Worm (Caenorhabditis elegans) whole organism, L4 larva: ENCODE measurements around the gene fbxa-138.

Experiments
- D1046.2 ChIP-seq: fragments of 200-800 bp; sonication (Bioruptor generic); IDR thresholded peaks from 2 replicates; pipeline ENCODE4 v1.3.6; 2022; ENCODE audit warnings: missing genetic modification characterization, missing compliant biosample characterization
- F10B5.3 ChIP-seq: sonication (generic microtip); optimal IDR thresholded peaks from 2 replicates; lab custom pipeline; 2016; ENCODE audit warnings: mild to moderate bottlenecking, missing genetic modification characterization, missing compliant biosample characterization
- F37D6.2 ChIP-seq: sonication (generic microtip); optimal IDR thresholded peaks from 2 replicates; lab custom pipeline; 2016; ENCODE audit warnings: mild to moderate bottlenecking, missing genetic modification characterization, missing compliant biosample characterization
- F49E8.2 ChIP-seq: sonication (generic microtip); optimal IDR thresholded peaks from 2 replicates; lab custom pipeline; 2016; ENCODE audit warnings: missing compliant biosample characterization, mild to moderate bottlenecking, missing genetic modification characterization, borderline replicate concordance
- R02D3.7 ChIP-seq: fragments of 150-350 bp; sonication (generic microtip); optimal IDR thresholded peaks from 3 replicates; lab custom pipeline; 2014; ENCODE audit warnings: missing biosample characterization, missing genetic modification characterization
- T26A8.4 ChIP-seq: fragments of 200-800 bp; sonication (Bioruptor generic); IDR thresholded peaks from 2 replicates; pipeline ENCODE4 v1.3.6; 2022; ENCODE audit warnings: missing genetic modification characterization, missing compliant biosample characterization
- Y105C5A.15 ChIP-seq: fragments of 200-800 bp; sonication (Bioruptor generic); IDR thresholded peaks from 2 replicates; pipeline ENCODE4 v1.3.6; 2022; ENCODE audit warnings: missing genetic modification characterization, missing compliant biosample characterization
- Y48G9A.11 ChIP-seq: fragments of 200-800 bp; sonication (Bioruptor generic); IDR thresholded peaks from 2 replicates; pipeline ENCODE4 v1.3.6; 2022; ENCODE audit warnings: missing genetic modification reagents, missing genetic modification characterization, missing compliant biosample characterization
- Y5F2A.4 ChIP-seq: fragments of 200-800 bp; sonication (Bioruptor generic); optimal IDR thresholded peaks from 2 replicates; lab custom pipeline; 2018; ENCODE audit warnings: mild to moderate bottlenecking, missing genetic modification characterization, missing compliant biosample characterization
- ZK337.2 ChIP-seq: fragments of 200-800 bp; sonication (Bioruptor generic); IDR thresholded peaks from 2 replicates; pipeline ENCODE4 v1.3.6; 2022; ENCODE audit warnings: missing genetic modification reagents, missing genetic modification characterization, missing compliant biosample characterization
- aha-1 ChIP-seq: fragments of 150-350 bp; peaks from one replicate; lab custom pipeline; 2014; ENCODE audit warnings: missing biosample characterization, missing genetic modification characterization
- aly-2 ChIP-seq: sonication (generic microtip); optimal IDR thresholded peaks from 2 replicates; lab custom pipeline; 2018; ENCODE audit warnings: missing biosample characterization, missing genetic modification characterization
- ama-1 ChIP-seq: fragments of 150-350 bp; optimal IDR thresholded peaks from 2 replicates; lab custom pipeline; 2014; ENCODE audit warnings: inconsistent platforms, mixed read lengths
- arid-1 ChIP-seq: fragments of 200-800 bp; sonication (Bioruptor generic); conservative IDR thresholded peaks from 2 replicates; pipeline ENCODE4 v1.3.6; 2022; ENCODE audit warnings: missing genetic modification reagents, missing genetic modification characterization, missing compliant biosample characterization
- attf-4 ChIP-seq: sonication (generic microtip); optimal IDR thresholded peaks from 3 replicates; lab custom pipeline; 2017; ENCODE audit warnings: missing biosample characterization, missing genetic modification characterization
- ceh-20 ChIP-seq: fragments of 200-800 bp; sonication (Bioruptor generic); IDR thresholded peaks from 2 replicates; pipeline ENCODE4 v1.3.6; 2022; ENCODE audit warnings: missing genetic modification reagents, missing genetic modification characterization, missing compliant biosample characterization
- ceh-44 ChIP-seq: fragments of 200-800 bp; sonication (Bioruptor generic); IDR thresholded peaks from 2 replicates; pipeline ENCODE4 v1.3.6; 2022; ENCODE audit warnings: missing genetic modification reagents, missing genetic modification characterization, missing compliant biosample characterization
- ceh-62 ChIP-seq: sonication (generic microtip); optimal IDR thresholded peaks from 2 replicates; lab custom pipeline; 2017; ENCODE audit warnings: missing biosample characterization, missing genetic modification characterization
- ceh-82 ChIP-seq: sonication (generic microtip); optimal IDR thresholded peaks from 2 replicates; lab custom pipeline; 2017; ENCODE audit warnings: missing biosample characterization, missing genetic modification characterization
- cey-2 ChIP-seq: sonication (generic microtip); optimal IDR thresholded peaks from 3 replicates; lab custom pipeline; 2017; ENCODE audit warnings: missing genetic modification characterization, mild to moderate bottlenecking, missing compliant biosample characterization, antibody characterized with exemption, borderline replicate concordance; ENCODE audit not compliant: insufficient read depth
- daf-12 ChIP-seq: fragments of 150-350 bp; optimal IDR thresholded peaks from 2 replicates; lab custom pipeline; 2014; ENCODE audit warnings: missing biosample characterization, missing genetic modification reagents, missing genetic modification characterization
- dmd-6 ChIP-seq: fragments of 200-800 bp; sonication (Bioruptor generic); IDR thresholded peaks from 2 replicates; pipeline ENCODE4 v1.3.6; 2022; ENCODE audit warnings: missing genetic modification reagents, missing genetic modification characterization, missing compliant biosample characterization
- dmd-8 ChIP-seq: fragments of 200-800 bp; sonication (Bioruptor generic); IDR thresholded peaks from 2 replicates; pipeline ENCODE4 v1.3.6; 2022; ENCODE audit warnings: missing genetic modification characterization, missing compliant biosample characterization
- dpl-1 ChIP-seq: fragments of 150-350 bp; optimal IDR thresholded peaks from 2 replicates; lab custom pipeline; 2014; ENCODE audit warnings: missing biosample characterization, missing genetic modification reagents, missing genetic modification characterization
- duxl-1 ChIP-seq: sonication (generic microtip); optimal IDR thresholded peaks from 2 replicates; lab custom pipeline; 2016; ENCODE audit warnings: mild to moderate bottlenecking, missing genetic modification characterization, moderate library complexity, missing compliant biosample characterization; ENCODE audit not compliant: poor library complexity
- egl-43 ChIP-seq: fragments of 200-800 bp; sonication (Bioruptor generic); IDR thresholded peaks from 2 replicates; pipeline ENCODE4 v1.3.6; 2022; ENCODE audit warnings: missing genetic modification reagents, missing genetic modification characterization, missing compliant biosample characterization
- fkh-10 ChIP-seq: fragments of 150-350 bp; optimal IDR thresholded peaks from 2 replicates; lab custom pipeline; 2014; ENCODE audit warnings: missing biosample characterization, missing genetic modification reagents, missing genetic modification characterization
- fos-1 ChIP-seq: fragments of 150-350 bp; optimal IDR thresholded peaks from 2 replicates; lab custom pipeline; 2014; ENCODE audit warnings: missing biosample characterization, missing genetic modification characterization
- gei-8 ChIP-seq: fragments of 200-800 bp; sonication (Bioruptor generic); optimal IDR thresholded peaks from 2 replicates; lab custom pipeline; 2018; ENCODE audit warnings: mild to moderate bottlenecking, missing genetic modification characterization, missing compliant biosample characterization
- hmg-1.1 ChIP-seq: fragments of 200-800 bp; sonication (Bioruptor generic); IDR thresholded peaks from 2 replicates; pipeline ENCODE4 v1.3.6; 2022; ENCODE audit warnings: missing genetic modification reagents, missing genetic modification characterization, missing compliant biosample characterization
- jun-1 ChIP-seq: fragments of 150-350 bp; optimal IDR thresholded peaks from 2 replicates; lab custom pipeline; 2014; ENCODE audit warnings: missing biosample characterization, missing genetic modification reagents, missing genetic modification characterization
- lin-13 ChIP-seq: fragments of 150-350 bp; optimal IDR thresholded peaks from 2 replicates; lab custom pipeline; 2014; ENCODE audit warnings: missing biosample characterization, missing genetic modification reagents, missing genetic modification characterization
- lin-15B ChIP-seq: fragments of 150-350 bp; sonication (generic microtip); optimal IDR thresholded peaks from 3 replicates; lab custom pipeline; 2014; ENCODE audit warnings: missing biosample characterization, missing genetic modification characterization
- lin-39 ChIP-seq: fragments of 150-350 bp; optimal IDR thresholded peaks from 2 replicates; lab custom pipeline; 2014; ENCODE audit warnings: missing biosample characterization, missing genetic modification reagents, missing genetic modification characterization
- mdt-29 ChIP-seq: fragments of 200-800 bp; sonication (Bioruptor generic); IDR thresholded peaks from 2 replicates; pipeline ENCODE4 v1.3.6; 2022; ENCODE audit warnings: missing genetic modification reagents, missing genetic modification characterization, missing compliant biosample characterization
- mep-1 ChIP-seq: fragments of 150-350 bp; sonication (generic microtip); optimal IDR thresholded peaks from 3 replicates; lab custom pipeline; 2014; ENCODE audit warnings: missing biosample characterization, missing genetic modification characterization
- mes-2 ChIP-seq: sonication (generic microtip); optimal IDR thresholded peaks from 2 replicates; lab custom pipeline; 2016; ENCODE audit warnings: missing genotype, mild to moderate bottlenecking, missing genetic modification characterization, missing compliant biosample characterization; ENCODE audit not compliant: poor library complexity, severe bottlenecking
- nhr-25 ChIP-seq: sonication (generic microtip); optimal IDR thresholded peaks from 2 replicates; lab custom pipeline; 2017; ENCODE audit warnings: missing genetic modification characterization, mild to moderate bottlenecking, missing compliant biosample characterization, antibody characterized with exemption, moderate library complexity, borderline replicate concordance; ENCODE audit not compliant: insufficient read depth
- pha-4 ChIP-seq, 2 experiments: fragments of 150-350 bp in 1 of 2; fragments of 200-800 bp in 1 of 2; sonication (Bioruptor generic) in 1 of 2; IDR thresholded peaks in 1 of 2; optimal IDR thresholded peaks in 1 of 2; 2 replicates each; pipeline versions ENCODE4 v1.3.6 to Lab custom; 2014 to 2022; ENCODE audit warnings: missing genetic modification characterization in 2 of 2, missing genetic modification reagents in 2 of 2, missing biosample characterization in 1 of 2, missing compliant biosample characterization in 1 of 2
- pqm-1 ChIP-seq: sonication (generic microtip); optimal IDR thresholded peaks from 2 replicates; lab custom pipeline; 2017; ENCODE audit warnings: missing biosample characterization, missing genetic modification characterization
- saeg-2 ChIP-seq: fragments of 200-800 bp; sonication (Bioruptor generic); IDR thresholded peaks from 2 replicates; pipeline ENCODE4 v1.3.6; 2022; ENCODE audit warnings: missing genetic modification reagents, missing genetic modification characterization, missing compliant biosample characterization
- sdz-12 ChIP-seq: fragments of 200-800 bp; sonication (Bioruptor generic); optimal IDR thresholded peaks from 2 replicates; lab custom pipeline; 2018; ENCODE audit warnings: mild to moderate bottlenecking, missing genetic modification characterization, missing compliant biosample characterization
- skn-1 ChIP-seq: fragments of 150-350 bp; optimal IDR thresholded peaks from 2 replicates; lab custom pipeline; 2014; ENCODE audit warnings: missing biosample characterization, missing genetic modification characterization
- unc-39 ChIP-seq: sonication (generic microtip); optimal IDR thresholded peaks from 2 replicates; lab custom pipeline; 2017; ENCODE audit warnings: missing biosample characterization, missing genetic modification characterization
- unc-62 ChIP-seq, 3 experiments: fragments of 150-350 bp in 1 of 3; sonication (generic microtip); optimal IDR thresholded peaks in 2 of 3; peaks in 1 of 3; 1 replicate in 1 of 3; 2 replicates in 2 of 3; lab custom pipeline; 2014 to 2017; ENCODE audit warnings: missing biosample characterization in 3 of 3, missing genetic modification characterization in 3 of 3, missing genetic modification reagents in 3 of 3, missing genotype in 1 of 3
- vab-7 ChIP-seq: fragments of 200-800 bp; sonication (Bioruptor generic); IDR thresholded peaks from 2 replicates; pipeline ENCODE4 v1.3.6; 2022; ENCODE audit warnings: missing genetic modification reagents, missing genetic modification characterization, missing compliant biosample characterization
- zag-1 ChIP-seq: fragments of 150-350 bp; optimal IDR thresholded peaks from 2 replicates; lab custom pipeline; 2014; ENCODE audit warnings: missing biosample characterization, missing genetic modification characterization
- zfp-3 ChIP-seq: fragments of 200-800 bp; sonication (Bioruptor generic); conservative IDR thresholded peaks from 2 replicates; pipeline ENCODE4 v1.3.6; 2022; ENCODE audit warnings: missing genetic modification reagents, missing genetic modification characterization, missing compliant biosample characterization
- zip-2 ChIP-seq: fragments of 150-350 bp; optimal IDR thresholded peaks from 2 replicates; lab custom pipeline; 2014; ENCODE audit warnings: missing biosample characterization, missing genetic modification characterization

Gene fbxa-138

ce11 chrIII:1419700-1420356 lies 35.8 kb upstream of the fbxa-138 start (continued):
- peak; percentile 84 for TF ChIP-seq T26A8.4 (GFP tag; lab: Robert Waterston, UW)
- TF ChIP-seq hmg-1.1 (GFP tag; lab: Robert Waterston, UW): peak; percentile 56
- peak; percentile 35 for TF ChIP-seq R02D3.7 (tag; lab: Kevin White, UChicago)
- TF ChIP-seq Y48G9A.11 (GFP tag; lab: Robert Waterston, UW): peak; percentile 79
- peak; percentile 54 for TF ChIP-seq dmd-6 (GFP tag; lab: Robert Waterston, UW)
- TF ChIP-seq F49E8.2: peak; percentile 90
- peak in 1 of 2 experiments; percentile 24 for TF ChIP-seq unc-62 (GFP tag; optimal IDR thresholded peaks at IDR 0.05 in 1 of 2; lab: Kevin White, UChicago)
- no peak for TF ChIP-seq unc-62 (tag; optimal IDR thresholded peaks at IDR 0.05; lab: Kevin White, UChicago)
- peak; percentile 9; the same call in 1 of the 2 replicates for TF ChIP-seq ceh-20 (GFP tag; lab: Robert Waterston, UW)
- TF ChIP-seq arid-1: peak; percentile 66; the same call in 1 of the 2 replicates
- no peak for TF ChIP-seq unc-39
- peak; percentile 94 for TF ChIP-seq sdz-12 (GFP tag; lab: Kevin White, UChicago)
- TF ChIP-seq mdt-29 (GFP tag; lab: Robert Waterston, UW): peak; percentile 79; the same call in 1 of the 2 replicates
- no peak for TF ChIP-seq skn-1 (tag; lab: Kevin White, UChicago)
- peak; percentile 61 for TF ChIP-seq mes-2 (tag; lab: Kevin White, UChicago)
- TF ChIP-seq cey-2: no peak
- peak; percentile 36; the same call in 1 of the 2 replicates for TF ChIP-seq vab-7
- no peak for TF ChIP-seq fos-1
- TF ChIP-seq lin-15B (tag; lab: Kevin White, UChicago): peak; percentile 23
- TF ChIP-seq D1046.2 (GFP tag; lab: Robert Waterston, UW): no peak
- peak; percentile 92 for TF ChIP-seq pha-4 (GFP tag; IDR thresholded peaks at IDR 0.05; lab: Robert Waterston, UW)
- TF ChIP-seq pha-4 (tag; optimal IDR thresholded peaks at IDR 0.05; lab: Kevin White, UChicago): no peak
- TF ChIP-seq aly-2: peak; percentile 97
- no peak for TF ChIP-seq ZK337.2 (GFP tag; lab: Robert Waterston, UW)
- peak; percentile 97 for TF ChIP-seq aha-1 (tag; lab: Kevin White, UChicago)
- TF ChIP-seq ceh-82 (tag; lab: Kevin White, UChicago): no peak
- TF ChIP-seq zag-1: no peak
- TF ChIP-seq zip-2 (tag; lab: Kevin White, UChicago): no peak
- peak; percentile 93 for TF ChIP-seq zfp-3 (GFP tag; lab: Robert Waterston, UW)
- no peak for TF ChIP-seq fkh-10 (GFP tag; lab: Kevin White, UChicago)
- peak; percentile 17 for TF ChIP-seq F37D6.2 (tag; lab: Kevin White, UChicago)
- TF ChIP-seq mep-1: peak; percentile 94
- TF ChIP-seq ama-1 (lab: Kevin White, UChicago): peak; percentile 92
- peak; percentile 40 for TF ChIP-seq attf-4 (tag; lab: Kevin White, UChicago)
- TF ChIP-seq daf-12 (tag; lab: Kevin White, UChicago): no peak
- TF ChIP-seq jun-1 (tag; lab: Kevin White, UChicago): peak; percentile 12
- peak; percentile 94 for TF ChIP-seq Y105C5A.15 (GFP tag; lab: Robert Waterston, UW)
- TF ChIP-seq nhr-25 (tag; lab: Kevin White, UChicago): peak; percentile 51
- no peak for TF ChIP-seq lin-39 (tag; lab: Kevin White, UChicago)
- no peak; the same call in none of the 2 replicates for TF ChIP-seq egl-43 (GFP tag; lab: Robert Waterston, UW)
- TF ChIP-seq pqm-1 (tag; lab: Kevin White, UChicago): no peak
- TF ChIP-seq dpl-1 (GFP tag; lab: Kevin White, UChicago): no peak
- peak; percentile 93 for TF ChIP-seq lin-13 (GFP tag; lab: Kevin White, UChicago)
- peak; percentile 46 for TF ChIP-seq duxl-1 (tag; lab: Kevin White, UChicago)
- TF ChIP-seq Y5F2A.4 (GFP tag; lab: Kevin White, UChicago): peak; percentile 74
- TF ChIP-seq saeg-2 (GFP tag; lab: Robert Waterston, UW): peak; percentile 72
- TF ChIP-seq dmd-8: no peak
- no peak for TF ChIP-seq ceh-44
- TF ChIP-seq ceh-62 (tag; lab: Kevin White, UChicago): no peak
- TF ChIP-seq F10B5.3 (tag; lab: Kevin White, UChicago): peak; percentile 38
- peak; percentile 37 for TF ChIP-seq gei-8 (GFP tag; lab: Kevin White, UChicago)
